Worm (Caenorhabditis elegans) whole organism, L2 larva: ENCODE results near the gene elo-1.

Source experiments
- aly-2 ChIP-seq: fragments of 150-350 bp; optimal IDR thresholded peaks from 2 replicates; lab custom pipeline; 2014; ENCODE audit warnings: missing biosample characterization, missing genetic modification characterization
- ceh-82 ChIP-seq: fragments of 150-350 bp; optimal IDR thresholded peaks from 2 replicates; lab custom pipeline; 2014; ENCODE audit warnings: missing biosample characterization, missing genetic modification characterization
- unc-62 ChIP-seq: fragments of 150-350 bp; optimal IDR thresholded peaks from 2 replicates; lab custom pipeline; 2014; ENCODE audit warnings: missing biosample characterization, missing genetic modification reagents, missing genetic modification characterization
- ztf-11 ChIP-seq: sonication (generic microtip); optimal IDR thresholded peaks from 2 replicates; lab custom pipeline; 2017; ENCODE audit warnings: missing biosample characterization, missing genetic modification characterization

DNA sequence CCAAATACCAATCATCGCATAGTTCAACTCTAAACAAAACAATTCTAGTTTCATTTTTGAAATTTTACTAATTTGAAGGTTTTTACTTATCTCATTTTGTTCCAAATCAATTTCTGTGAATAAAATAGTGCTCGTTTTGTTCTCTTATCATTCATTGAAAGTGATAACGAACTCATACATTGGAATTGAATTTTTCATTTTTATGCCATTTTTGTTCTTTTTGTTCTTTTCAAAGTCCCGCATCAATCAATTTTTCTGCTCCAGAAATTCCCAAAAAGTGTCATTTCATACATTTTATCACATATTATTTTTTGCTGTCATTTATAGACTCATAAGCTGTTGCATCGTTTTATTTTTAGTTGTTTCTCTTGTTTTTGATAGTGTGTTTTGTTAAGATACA, 11.3 kb downstream of the elo-1 start:
- TF ChIP-seq aly-2 (tag; lab: Kevin White, UChicago) (no peak), unc-62 (GFP tag; lab: Kevin White, UChicago) (no peak), ceh-82 (tag; lab: Kevin White, UChicago) (no peak), ztf-11 (tag; lab: Kevin White, UChicago) (no peak)
